Worm (Caenorhabditis elegans) whole organism, late embryonic: ENCODE results near the gene K12H6.2.

ENCODE experiments used
- C08G9.2 ChIP-seq: sonication (generic microtip); optimal IDR thresholded peaks from 2 replicates; lab custom pipeline; 2016; ENCODE audit warnings: mild to moderate bottlenecking, missing genetic modification characterization, moderate library complexity, missing compliant biosample characterization
- K02D7.2 ChIP-seq: sonication (generic microtip); optimal IDR thresholded peaks from 2 replicates; lab custom pipeline; 2017; ENCODE audit warnings: mild to moderate bottlenecking, missing genetic modification characterization, missing compliant biosample characterization
- Y22D7AL.16 ChIP-seq: sonication (generic microtip); optimal IDR thresholded peaks from 2 replicates; lab custom pipeline; 2016; ENCODE audit warnings: missing genetic modification characterization, missing compliant biosample characterization
- ceh-2 ChIP-seq: sonication (generic microtip); optimal IDR thresholded peaks from 2 replicates; lab custom pipeline; 2016; ENCODE audit warnings: missing genotype, missing genetic modification characterization, missing compliant biosample characterization
- ceh-31 ChIP-seq: sonication (generic microtip); optimal IDR thresholded peaks from 2 replicates; lab custom pipeline; 2016; ENCODE audit warnings: missing genetic modification characterization, missing compliant biosample characterization
- ceh-45 ChIP-seq: fragments of 200-800 bp; sonication (Bioruptor generic); IDR thresholded peaks from 2 replicates; pipeline ENCODE4 v1.3.6; 2022; ENCODE audit warnings: missing genetic modification reagents, missing genetic modification characterization, missing compliant biosample characterization
- elt-2 ChIP-seq: sonication (generic microtip); optimal IDR thresholded peaks from 2 replicates; lab custom pipeline; 2016; ENCODE audit warnings: missing genetic modification reagents, missing genetic modification characterization, missing compliant biosample characterization
- ets-4 ChIP-seq: sonication (generic microtip); optimal IDR thresholded peaks from 2 replicates; lab custom pipeline; 2016; ENCODE audit warnings: missing genetic modification characterization, missing compliant biosample characterization
- fax-1 ChIP-seq: sonication (generic microtip); optimal IDR thresholded peaks from 2 replicates; lab custom pipeline; 2016; ENCODE audit warnings: missing genotype, missing genetic modification characterization, missing compliant biosample characterization
- fkh-10 ChIP-seq: fragments of 150-350 bp; optimal IDR thresholded peaks from 2 replicates; lab custom pipeline; 2014; ENCODE audit warnings: missing biosample characterization, missing genetic modification reagents, missing genetic modification characterization
- fkh-6 ChIP-seq: sonication (generic microtip); optimal IDR thresholded peaks from 2 replicates; lab custom pipeline; 2016; ENCODE audit warnings: missing genetic modification characterization, missing compliant biosample characterization
- gmeb-2 ChIP-seq: sonication (generic microtip); optimal IDR thresholded peaks from 2 replicates; lab custom pipeline; 2016; ENCODE audit warnings: missing genetic modification characterization, inconsistent platforms, missing compliant biosample characterization
- hlh-13 ChIP-seq: fragments of 200-800 bp; sonication (Bioruptor generic); optimal IDR thresholded peaks from 2 replicates; lab custom pipeline; 2018; ENCODE audit warnings: mild to moderate bottlenecking, missing genetic modification characterization, missing compliant biosample characterization
- hlh-15 ChIP-seq: sonication (generic microtip); optimal IDR thresholded peaks from 2 replicates; lab custom pipeline; 2016; ENCODE audit warnings: missing genetic modification characterization, missing compliant biosample characterization
- hlh-6 ChIP-seq: sonication (generic microtip); optimal IDR thresholded peaks from 2 replicates; lab custom pipeline; 2016; ENCODE audit warnings: missing genotype, missing genetic modification characterization, missing compliant biosample characterization
- lim-6 ChIP-seq: sonication (generic microtip); optimal IDR thresholded peaks from 2 replicates; lab custom pipeline; 2016; ENCODE audit warnings: missing genetic modification characterization, missing compliant biosample characterization
- lin-11 ChIP-seq: fragments of 200-800 bp; sonication (Bioruptor generic); optimal IDR thresholded peaks from 2 replicates; lab custom pipeline; 2018; ENCODE audit warnings: mild to moderate bottlenecking, missing genetic modification characterization, missing compliant biosample characterization
- madf-2 ChIP-seq: sonication (generic microtip); optimal IDR thresholded peaks from 2 replicates; lab custom pipeline; 2017; ENCODE audit warnings: missing genetic modification characterization, missing compliant biosample characterization
- npax-4 ChIP-seq: sonication (generic microtip); optimal IDR thresholded peaks from 2 replicates; lab custom pipeline; 2016; ENCODE audit warnings: missing genetic modification characterization, missing compliant biosample characterization
- pha-4 ChIP-seq: fragments of 150-350 bp; optimal IDR thresholded peaks from 2 replicates; lab custom pipeline; 2018; ENCODE audit warnings: missing biosample characterization, missing genetic modification reagents, missing genetic modification characterization
- pqm-1 ChIP-seq: sonication (generic microtip); optimal IDR thresholded peaks from 2 replicates; lab custom pipeline; 2016; ENCODE audit warnings: missing genetic modification characterization, missing compliant biosample characterization
- pros-1 ChIP-seq: fragments of 150-350 bp; optimal IDR thresholded peaks from 2 replicates; lab custom pipeline; 2014; ENCODE audit warnings: missing biosample characterization, missing genetic modification reagents, missing genetic modification characterization
- ref-2 ChIP-seq: sonication (generic microtip); optimal IDR thresholded peaks from 2 replicates; lab custom pipeline; 2016; ENCODE audit warnings: missing genetic modification characterization, missing compliant biosample characterization
- rnt-1 ChIP-seq: sonication (generic microtip); optimal IDR thresholded peaks from 2 replicates; lab custom pipeline; 2016; ENCODE audit warnings: missing genetic modification characterization, missing compliant biosample characterization
- sdc-2 ChIP-seq: sonication (generic microtip); optimal IDR thresholded peaks from 2 replicates; lab custom pipeline; 2016; ENCODE audit warnings: missing genotype, missing genetic modification characterization, missing compliant biosample characterization
- syd-9 ChIP-seq: sonication (generic microtip); optimal IDR thresholded peaks from 2 replicates; lab custom pipeline; 2016; ENCODE audit warnings: mild to moderate bottlenecking, missing genetic modification characterization, moderate library complexity, missing compliant biosample characterization
- tbx-2 ChIP-seq: sonication (generic microtip); optimal IDR thresholded peaks from 2 replicates; lab custom pipeline; 2016; ENCODE audit warnings: missing genetic modification characterization, missing compliant biosample characterization
- ttx-3 ChIP-seq: sonication (generic microtip); optimal IDR thresholded peaks from 2 replicates; lab custom pipeline; 2016; ENCODE audit warnings: missing genetic modification reagents, missing genetic modification characterization, missing compliant biosample characterization
- unc-3 ChIP-seq, 2 experiments: fragments of 200-800 bp in 1 of 2; sonication (Bioruptor generic) in 1 of 2; sonication (generic microtip) in 1 of 2; conservative IDR thresholded peaks in 1 of 2; optimal IDR thresholded peaks in 1 of 2; 2 replicates each; pipeline versions ENCODE4 v1.3.6 to Lab custom; 2016 to 2022; ENCODE audit warnings: missing compliant biosample characterization in 2 of 2, missing genetic modification characterization in 2 of 2, missing genetic modification reagents in 1 of 2
- unc-42 ChIP-seq: sonication (generic microtip); optimal IDR thresholded peaks from 2 replicates; lab custom pipeline; 2016; ENCODE audit warnings: missing genotype, missing genetic modification characterization, missing compliant biosample characterization
- zip-5 ChIP-seq: sonication (generic microtip); optimal IDR thresholded peaks from 2 replicates; lab custom pipeline; 2016; ENCODE audit warnings: missing genetic modification characterization, missing compliant biosample characterization
- ztf-16 ChIP-seq: sonication (generic microtip); optimal IDR thresholded peaks from 2 replicates; lab custom pipeline; 2017; ENCODE audit warnings: missing genetic modification characterization, missing compliant biosample characterization

Gene K12H6.2

DNA sequence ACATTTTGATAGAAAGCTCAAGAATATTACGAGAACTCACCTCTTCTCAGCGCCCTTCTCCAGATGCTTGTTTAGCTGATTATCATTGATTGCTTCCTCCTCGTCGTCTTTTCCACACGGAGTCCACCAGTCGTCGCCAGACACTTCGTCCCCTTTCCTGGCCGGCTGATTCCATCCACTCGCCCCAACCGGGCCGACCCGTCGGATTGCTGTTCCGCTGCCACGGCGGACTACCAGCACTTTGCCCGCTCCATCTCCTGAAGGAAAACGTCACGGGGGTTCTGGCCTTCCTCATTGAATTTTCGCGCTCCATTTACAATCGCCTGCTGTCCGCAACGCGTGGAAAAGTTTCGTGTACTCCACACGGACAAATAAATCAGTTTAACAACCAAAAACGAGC, 32.0 kb downstream of the K12H6.2 start:
- TF ChIP-seq madf-2 (tag; lab: Kevin White, UChicago), result no peak
- no peak for TF ChIP-seq Y22D7AL.16
- TF ChIP-seq npax-4 (tag; lab: Kevin White, UChicago), result no peak
- no peak for TF ChIP-seq ref-2 (tag; lab: Kevin White, UChicago)
- no peak for TF ChIP-seq hlh-15 (tag; lab: Kevin White, UChicago)
- no peak for TF ChIP-seq ceh-31 (tag; lab: Kevin White, UChicago)
- TF ChIP-seq lim-6, result no peak
- TF ChIP-seq fkh-6 (tag; lab: Kevin White, UChicago), result no peak
- TF ChIP-seq unc-42 (tag; lab: Kevin White, UChicago), result no peak
- TF ChIP-seq unc-3 (GFP tag; conservative IDR thresholded peaks at IDR 0.05; lab: Robert Waterston, UW), result no peak
- no peak for TF ChIP-seq unc-3 (tag; optimal IDR thresholded peaks at IDR 0.05; lab: Kevin White, UChicago)

DNA sequence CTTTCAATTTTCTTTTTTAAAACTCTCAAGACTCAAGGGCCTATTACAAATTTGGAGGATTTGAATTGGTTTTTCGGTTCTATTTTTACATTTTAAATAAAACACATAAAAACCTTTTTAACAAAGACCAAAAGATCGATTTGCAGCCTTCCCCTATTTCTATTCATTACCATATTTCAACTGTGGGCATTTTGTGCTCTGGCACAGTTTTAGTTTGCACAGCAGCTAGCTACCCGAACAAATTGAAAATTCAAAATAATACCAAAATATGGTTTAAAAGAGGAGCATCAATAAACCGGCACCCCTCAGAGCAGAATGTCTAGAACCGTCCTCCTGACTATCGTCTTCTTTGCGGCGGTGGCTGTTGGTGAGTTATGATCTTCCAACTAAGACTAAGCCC, 34.0 kb downstream of the K12H6.2 start, which contains the start of gene F08D12.2:
Gene F08D12.2 (plus strand): TSS at position 301 of the 400 bp plus-strand sequence.
- TF ChIP-seq zip-5 (tag; lab: Kevin White, UChicago) (no peak), C08G9.2 (tag; lab: Kevin White, UChicago) (no peak), rnt-1 (no peak), ttx-3 (no peak)

ce11 chrII:2780804-2781203, 34.5 kb downstream of the K12H6.2 start:
- TF ChIP-seq fax-1 (tag; lab: Kevin White, UChicago), result no peak
- TF ChIP-seq hlh-13 (GFP tag; lab: Kevin White, UChicago), result no peak
- no peak for TF ChIP-seq ceh-45 (GFP tag; lab: Robert Waterston, UW)

DNA sequence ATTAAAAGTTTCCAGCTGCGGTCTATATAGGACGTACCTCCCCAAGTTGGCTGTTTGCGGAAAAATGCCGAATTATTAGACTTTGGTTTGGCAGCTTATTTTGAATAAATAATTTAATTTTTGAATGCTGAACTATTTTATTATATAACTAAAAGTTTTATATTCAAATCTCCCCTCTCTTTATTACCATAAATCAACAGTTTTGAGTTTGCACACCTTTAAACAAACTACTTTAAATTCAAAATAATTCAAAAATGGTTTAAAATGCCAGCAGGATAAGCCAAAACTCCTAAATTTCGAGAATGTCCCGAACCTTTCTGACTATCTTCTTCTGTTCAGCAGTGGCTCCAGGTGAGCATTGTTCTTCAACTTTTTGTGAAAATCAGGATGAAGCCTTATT, 36.1 kb downstream of the K12H6.2 start, which contains the start of gene F08D12.3:
Gene F08D12.3 (plus strand): TSS at position 301 of the 400 bp plus-strand sequence.
- TF ChIP-seq K02D7.2 (tag; lab: Kevin White, UChicago), result no peak
- TF ChIP-seq syd-9 (tag; lab: Kevin White, UChicago), result no peak
- no peak for TF ChIP-seq ets-4
- no peak for TF ChIP-seq unc-42 (tag; lab: Kevin White, UChicago)
- no peak for TF ChIP-seq pha-4 (tag; lab: Kevin White, UChicago)
- no peak for TF ChIP-seq lin-11 (tag; lab: Kevin White, UChicago)
- no peak for TF ChIP-seq ceh-2
- no peak for TF ChIP-seq pros-1 (tag; lab: Kevin White, UChicago)
- no peak for TF ChIP-seq gmeb-2 (tag; lab: Kevin White, UChicago)
- TF ChIP-seq tbx-2, result no peak
- no peak for TF ChIP-seq elt-2 (tag; lab: Kevin White, UChicago)
- TF ChIP-seq fkh-10, result no peak
- no peak for TF ChIP-seq hlh-6 (tag; lab: Kevin White, UChicago)

ce11 chrII:2777846-2778245, 37.5 kb downstream of the K12H6.2 start, which contains the start of gene F08D12.4:
TSS of gene F08D12.4 (plus strand) at chrII:2778146.
- no peak for TF ChIP-seq lin-11 (tag; lab: Kevin White, UChicago)
- no peak for TF ChIP-seq gmeb-2 (tag; lab: Kevin White, UChicago)
- TF ChIP-seq sdc-2 (tag; lab: Kevin White, UChicago), result no peak
- TF ChIP-seq pqm-1 (tag; lab: Kevin White, UChicago), result no peak

ce11 chrII:2774904-2775303, 40.4 kb downstream of the K12H6.2 start, which contains the start of gene fbxb-111:
TSS of gene fbxb-111 (minus strand) at chrII:2775004.
- TF ChIP-seq ref-2 (tag; lab: Kevin White, UChicago), result peak; percentile 20
- no peak for TF ChIP-seq ztf-16
